Worm (Caenorhabditis elegans) whole organism, L4 larva: ENCODE data around the gene K05F1.13.

Experiments
- F10B5.3 ChIP-seq: sonication (generic microtip); optimal IDR thresholded peaks from 2 replicates; lab custom pipeline; 2016; ENCODE audit warnings: mild to moderate bottlenecking, missing genetic modification characterization, missing compliant biosample characterization
- T20F7.1 ChIP-seq: fragments of 200-800 bp; sonication (Bioruptor generic); optimal IDR thresholded peaks from 2 replicates; lab custom pipeline; 2018; ENCODE audit warnings: mild to moderate bottlenecking, missing genetic modification characterization, missing compliant biosample characterization
- ZK546.5 ChIP-seq, 2 experiments: sonication (generic microtip); optimal IDR thresholded peaks; 2 replicates each; lab custom pipeline; 2017; ENCODE audit warnings: missing biosample characterization in 2 of 2, missing genetic modification characterization in 2 of 2
- aha-1 ChIP-seq: fragments of 150-350 bp; peaks from one replicate; lab custom pipeline; 2014; ENCODE audit warnings: missing biosample characterization, missing genetic modification characterization
- aly-2 ChIP-seq: sonication (generic microtip); optimal IDR thresholded peaks from 2 replicates; lab custom pipeline; 2018; ENCODE audit warnings: missing biosample characterization, missing genetic modification characterization
- attf-4 ChIP-seq: sonication (generic microtip); optimal IDR thresholded peaks from 3 replicates; lab custom pipeline; 2017; ENCODE audit warnings: missing biosample characterization, missing genetic modification characterization
- ceh-28 ChIP-seq: fragments of 150-350 bp; optimal IDR thresholded peaks from 2 replicates; lab custom pipeline; 2014; ENCODE audit warnings: missing biosample characterization, missing genetic modification reagents, missing genetic modification characterization
- ceh-32 ChIP-seq: sonication (generic microtip); optimal IDR thresholded peaks from 2 replicates; lab custom pipeline; 2016; ENCODE audit warnings: mild to moderate bottlenecking, missing genetic modification characterization, missing compliant biosample characterization; ENCODE audit not compliant: poor library complexity
- ceh-44 ChIP-seq: fragments of 200-800 bp; sonication (Bioruptor generic); IDR thresholded peaks from 2 replicates; pipeline ENCODE4 v1.3.6; 2022; ENCODE audit warnings: missing genetic modification reagents, missing genetic modification characterization, missing compliant biosample characterization
- ceh-62 ChIP-seq: sonication (generic microtip); optimal IDR thresholded peaks from 2 replicates; lab custom pipeline; 2017; ENCODE audit warnings: missing biosample characterization, missing genetic modification characterization
- ces-1 ChIP-seq: fragments of 150-350 bp; sonication (generic microtip); optimal IDR thresholded peaks from 4 replicates; lab custom pipeline; 2014; ENCODE audit warnings: missing biosample characterization, missing genetic modification reagents, missing genetic modification characterization
- cey-2 ChIP-seq: sonication (generic microtip); optimal IDR thresholded peaks from 3 replicates; lab custom pipeline; 2017; ENCODE audit warnings: missing genetic modification characterization, mild to moderate bottlenecking, missing compliant biosample characterization, antibody characterized with exemption, borderline replicate concordance; ENCODE audit not compliant: insufficient read depth
- daf-16 ChIP-seq, 3 experiments: sonication (generic microtip); optimal IDR thresholded peaks; 2 replicates each; lab custom pipeline; 2016 to 2017; ENCODE audit warnings: missing genetic modification characterization in 3 of 3, missing genetic modification reagents in 3 of 3, mild to moderate bottlenecking in 2 of 3, missing compliant biosample characterization in 2 of 3, missing biosample characterization in 1 of 3, moderate library complexity in 1 of 3
- daf-19 ChIP-seq: fragments of 200-800 bp; sonication (Bioruptor generic); conservative IDR thresholded peaks from 2 replicates; pipeline ENCODE4 v1.3.6; 2022; ENCODE audit warnings: missing genetic modification characterization, missing compliant biosample characterization
- dpl-1 ChIP-seq: fragments of 150-350 bp; optimal IDR thresholded peaks from 2 replicates; lab custom pipeline; 2014; ENCODE audit warnings: missing biosample characterization, missing genetic modification reagents, missing genetic modification characterization
- fos-1 ChIP-seq: fragments of 150-350 bp; optimal IDR thresholded peaks from 2 replicates; lab custom pipeline; 2014; ENCODE audit warnings: missing biosample characterization, missing genetic modification characterization
- gei-8 ChIP-seq: fragments of 200-800 bp; sonication (Bioruptor generic); optimal IDR thresholded peaks from 2 replicates; lab custom pipeline; 2018; ENCODE audit warnings: mild to moderate bottlenecking, missing genetic modification characterization, missing compliant biosample characterization
- hlh-11 ChIP-seq: fragments of 200-800 bp; sonication (Bioruptor generic); optimal IDR thresholded peaks from 2 replicates; lab custom pipeline; 2018; ENCODE audit warnings: mild to moderate bottlenecking, missing genetic modification characterization, missing compliant biosample characterization
- hlh-30 ChIP-seq: sonication (generic microtip); optimal IDR thresholded peaks from 2 replicates; lab custom pipeline; 2017; ENCODE audit warnings: antibody characterized with exemption, mild to moderate bottlenecking, missing genetic modification characterization, missing compliant biosample characterization; ENCODE audit not compliant: insufficient read depth
- hmg-1.1 ChIP-seq: fragments of 200-800 bp; sonication (Bioruptor generic); IDR thresholded peaks from 2 replicates; pipeline ENCODE4 v1.3.6; 2022; ENCODE audit warnings: missing genetic modification reagents, missing genetic modification characterization, missing compliant biosample characterization
- jun-1 ChIP-seq: fragments of 150-350 bp; optimal IDR thresholded peaks from 2 replicates; lab custom pipeline; 2014; ENCODE audit warnings: missing biosample characterization, missing genetic modification reagents, missing genetic modification characterization
- lin-1 ChIP-seq: fragments of 200-800 bp; sonication (Bioruptor generic); IDR thresholded peaks from 2 replicates; pipeline ENCODE4 v1.3.6; 2022; ENCODE audit warnings: missing genetic modification reagents, missing genetic modification characterization, missing compliant biosample characterization
- lin-29 ChIP-seq: fragments of 200-800 bp; sonication (Bioruptor generic); IDR thresholded peaks from 2 replicates; pipeline ENCODE4 v1.3.6; 2022; ENCODE audit warnings: missing genetic modification reagents, missing genetic modification characterization, missing compliant biosample characterization
- lir-3 ChIP-seq: sonication (generic microtip); optimal IDR thresholded peaks from 2 replicates; lab custom pipeline; 2016; ENCODE audit warnings: mild to moderate bottlenecking, missing genetic modification characterization, missing compliant biosample characterization
- lsy-2 ChIP-seq, 2 experiments: fragments of 150-350 bp in 1 of 2; sonication (generic microtip) in 1 of 2; optimal IDR thresholded peaks; 2 replicates each; lab custom pipeline; 2014 to 2017; ENCODE audit warnings: missing biosample characterization in 2 of 2, missing genetic modification characterization in 2 of 2
- mdl-1 ChIP-seq, 2 experiments: fragments of 150-350 bp in 1 of 2; sonication (generic microtip) in 1 of 2; optimal IDR thresholded peaks; 2 replicates each; lab custom pipeline; 2014 to 2017; ENCODE audit warnings: missing biosample characterization in 2 of 2, missing genetic modification characterization in 2 of 2
- mdt-29 ChIP-seq: fragments of 200-800 bp; sonication (Bioruptor generic); IDR thresholded peaks from 2 replicates; pipeline ENCODE4 v1.3.6; 2022; ENCODE audit warnings: missing genetic modification reagents, missing genetic modification characterization, missing compliant biosample characterization
- mes-2 ChIP-seq: sonication (generic microtip); optimal IDR thresholded peaks from 2 replicates; lab custom pipeline; 2016; ENCODE audit warnings: missing genotype, mild to moderate bottlenecking, missing genetic modification characterization, missing compliant biosample characterization; ENCODE audit not compliant: poor library complexity, severe bottlenecking
- mxl-2 ChIP-seq: fragments of 200-800 bp; sonication (Bioruptor generic); conservative IDR thresholded peaks from 2 replicates; pipeline ENCODE4 v1.3.6; 2022; ENCODE audit warnings: missing genetic modification reagents, missing genetic modification characterization, missing compliant biosample characterization
- nhr-102 ChIP-seq: sonication (generic microtip); optimal IDR thresholded peaks from 2 replicates; lab custom pipeline; 2016; ENCODE audit warnings: mild to moderate bottlenecking, missing genetic modification characterization, moderate library complexity, missing compliant biosample characterization
- nhr-11 ChIP-seq: fragments of 150-350 bp; optimal IDR thresholded peaks from 2 replicates; lab custom pipeline; 2014; ENCODE audit warnings: missing biosample characterization, missing genetic modification characterization
- nhr-237 ChIP-seq: sonication (generic microtip); optimal IDR thresholded peaks from 2 replicates; lab custom pipeline; 2017; ENCODE audit warnings: missing biosample characterization, missing genetic modification characterization
- nhr-76 ChIP-seq: fragments of 150-350 bp; optimal IDR thresholded peaks from 2 replicates; lab custom pipeline; 2014; ENCODE audit warnings: missing biosample characterization, missing genetic modification characterization
- pqm-1 ChIP-seq: sonication (generic microtip); optimal IDR thresholded peaks from 2 replicates; lab custom pipeline; 2017; ENCODE audit warnings: missing biosample characterization, missing genetic modification characterization
- rbr-2 ChIP-seq: sonication (generic microtip); optimal IDR thresholded peaks from 2 replicates; lab custom pipeline; 2016; ENCODE audit warnings: missing genotype, missing genetic modification characterization, missing compliant biosample characterization
- sdz-12 ChIP-seq: fragments of 200-800 bp; sonication (Bioruptor generic); optimal IDR thresholded peaks from 2 replicates; lab custom pipeline; 2018; ENCODE audit warnings: mild to moderate bottlenecking, missing genetic modification characterization, missing compliant biosample characterization
- unc-62 ChIP-seq, 3 experiments: fragments of 150-350 bp in 1 of 3; sonication (generic microtip); optimal IDR thresholded peaks in 2 of 3; peaks in 1 of 3; 1 replicate in 1 of 3; 2 replicates in 2 of 3; lab custom pipeline; 2014 to 2017; ENCODE audit warnings: missing biosample characterization in 3 of 3, missing genetic modification characterization in 3 of 3, missing genetic modification reagents in 3 of 3, missing genotype in 1 of 3
- zip-11 ChIP-seq: fragments of 200-800 bp; sonication (Bioruptor generic); IDR thresholded peaks from 2 replicates; pipeline ENCODE4 v1.3.6; 2022; ENCODE audit warnings: missing genetic modification characterization, missing compliant biosample characterization

Gene K05F1.13

DNA sequence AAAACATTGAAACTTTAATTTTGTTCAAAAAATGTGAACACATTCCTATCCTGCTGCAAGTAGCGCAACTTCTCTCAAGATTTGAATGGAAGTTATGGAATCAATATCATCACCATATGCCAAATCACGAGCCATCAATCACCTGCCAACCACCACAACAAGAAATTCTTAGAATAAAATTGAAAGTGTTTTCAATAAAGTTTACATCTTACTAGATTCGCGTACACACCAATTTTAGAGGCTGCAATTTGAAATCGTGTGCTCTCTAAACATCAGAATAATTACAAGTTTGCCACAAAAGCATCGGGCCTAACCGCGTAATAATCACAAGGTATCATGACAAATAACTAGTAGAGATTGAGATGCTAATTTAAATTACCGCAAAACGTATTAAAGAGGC is 14.0 kb upstream of the K05F1.13 start:
- no peak for TF ChIP-seq F10B5.3 (tag; lab: Kevin White, UChicago)
- no peak for TF ChIP-seq daf-16 (GFP tag; optimal IDR thresholded peaks at IDR 0.05; lab: Kevin White, UChicago)
- TF ChIP-seq daf-16 (tag; optimal IDR thresholded peaks at IDR 0.05; lab: Kevin White, UChicago), result no peak
- TF ChIP-seq hlh-30 (tag; lab: Kevin White, UChicago), result no peak
- TF ChIP-seq ceh-44 (GFP tag; lab: Robert Waterston, UW), result no peak
- TF ChIP-seq zip-11 (GFP tag; lab: Robert Waterston, UW), result no peak
- no peak for TF ChIP-seq mdl-1 (tag; optimal IDR thresholded peaks at IDR 0.05; lab: Kevin White, UChicago)
- no peak for TF ChIP-seq jun-1
- TF ChIP-seq ceh-32 (tag; lab: Kevin White, UChicago), result no peak
- no peak for TF ChIP-seq lir-3
- TF ChIP-seq mes-2 (tag; lab: Kevin White, UChicago), result no peak
- TF ChIP-seq, all 104 proteins: peak for 0

DNA sequence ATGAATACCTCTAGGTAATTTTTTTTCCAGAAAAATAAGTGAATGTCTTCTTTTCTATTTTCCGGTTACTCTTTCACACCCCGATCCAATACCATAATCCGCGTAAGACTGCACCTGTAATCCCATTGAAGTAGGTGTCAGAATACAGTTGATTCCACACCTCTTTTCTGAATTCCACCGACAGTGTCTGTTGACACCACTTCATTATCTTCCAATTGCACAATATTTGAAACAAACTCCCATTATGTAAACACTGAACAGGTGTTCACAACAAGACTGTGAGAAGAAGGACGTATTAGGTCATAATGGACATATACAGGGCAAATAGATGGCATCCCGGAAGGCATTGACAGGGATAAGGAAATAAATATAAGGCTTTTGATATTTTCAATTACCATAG is 11.5 kb upstream of the K05F1.13 start:
- TF ChIP-seq lin-29 (GFP tag; lab: Robert Waterston, UW) (no peak), lir-3 (no peak), pqm-1 (tag; lab: Kevin White, UChicago) (no peak), rbr-2 (tag; lab: Kevin White, UChicago) (no peak), T20F7.1 (GFP tag; lab: Kevin White, UChicago) (no peak), dpl-1 (GFP tag; lab: Kevin White, UChicago) (no peak), mdt-29 (no peak), gei-8 (GFP tag; lab: Kevin White, UChicago) (no peak), attf-4 (no peak), mxl-2 (no peak), cey-2 (tag; lab: Kevin White, UChicago) (no peak), nhr-76 (no peak), daf-19 (GFP tag; lab: Robert Waterston, UW) (no peak), ces-1 (GFP tag; lab: Kevin White, UChicago) (no peak), ceh-28 (tag; lab: Kevin White, UChicago) (no peak), sdz-12 (GFP tag; lab: Kevin White, UChicago) (no peak), ceh-44 (GFP tag; lab: Robert Waterston, UW) (no peak), aly-2 (tag; lab: Kevin White, UChicago) (no peak), ceh-62 (tag; lab: Kevin White, UChicago) (no peak), mdl-1 (tag; optimal IDR thresholded peaks at IDR 0.05; lab: Kevin White, UChicago) (no peak)

- TF ChIP-seq nhr-11 (tag; lab: Kevin White, UChicago) (peak; percentile 11), hmg-1.1 (peak; percentile 47), unc-62 (GFP tag; optimal IDR thresholded peaks at IDR 0.05 in 1 of 2; lab: Kevin White, UChicago) (peak in 1 of 2 experiments; percentile 0), unc-62 (tag; optimal IDR thresholded peaks at IDR 0.05; lab: Kevin White, UChicago) (no peak), ZK546.5 (tag; optimal IDR thresholded peaks at IDR 0.05; lab: Kevin White, UChicago) (no peak), ceh-44 (GFP tag; lab: Robert Waterston, UW) (no peak), mes-2 (tag; lab: Kevin White, UChicago) (peak; percentile 37), fos-1 (tag; lab: Kevin White, UChicago) (no peak), nhr-237 (tag; lab: Kevin White, UChicago) (no peak), hlh-11 (peak; percentile 50), lin-1 (GFP tag; lab: Robert Waterston, UW) (no peak), lsy-2 (tag; optimal IDR thresholded peaks at IDR 0.05; lab: Kevin White, UChicago) (peak in 1 of 2 experiments; percentile 30), nhr-102 (tag; lab: Kevin White, UChicago) (no peak), aha-1 (tag; lab: Kevin White, UChicago) (peak; percentile 29)
Observed at ce11 chrII:5779866-5780265, 9.0 kb upstream of the K05F1.13 start.
